Fruit fly (Drosophila melanogaster) whole organism, embryonic: ENCODE measurements around the gene kay.

ENCODE experiments used
- Atf6 ChIP-seq: fragments of 200-800 bp; sonication (Bioruptor generic); IDR thresholded peaks from 2 replicates; pipeline ENCODE4 v1.3.6; 2022; ENCODE audit warnings: missing biosample characterization, missing genetic modification characterization
- BEAF-32 ChIP-seq: fragments of 200-800 bp; sonication (Bioruptor generic); optimal IDR thresholded peaks from 3 replicates; lab custom pipeline; 2017; ENCODE audit warnings: missing biosample characterization, missing genetic modification characterization, mild to moderate bottlenecking, moderate library complexity, missing genetic modification reagents
- CG10366 ChIP-seq: fragments of 200-800 bp; sonication (Bioruptor generic); IDR thresholded peaks from 2 replicates; pipeline ENCODE4 v1.3.6; 2022; ENCODE audit warnings: missing biosample characterization, missing genetic modification characterization
- CG10462 ChIP-seq: fragments of 200-800 bp; sonication (Bioruptor generic); optimal IDR thresholded peaks from 2 replicates; lab custom pipeline; 2016; ENCODE audit warnings: missing biosample characterization, missing genetic modification characterization
- CG11560 ChIP-seq: fragments of 200-800 bp; sonication (Bioruptor generic); IDR thresholded peaks from 3 replicates; pipeline ENCODE4 v1.3.6; 2022; ENCODE audit warnings: missing biosample characterization, missing genetic modification characterization
- CG14014 ChIP-seq: fragments of 200-800 bp; sonication (Bioruptor generic); IDR thresholded peaks from 2 replicates; pipeline ENCODE4 v1.3.6; 2022; ENCODE audit warnings: missing biosample characterization, missing genetic modification characterization
- CG14667 ChIP-seq: fragments of 200-800 bp; sonication (Bioruptor generic); IDR thresholded peaks from 2 replicates; pipeline ENCODE4 v1.3.6; 2022; ENCODE audit warnings: missing biosample characterization, missing genetic modification characterization
- CG15601 ChIP-seq: fragments of 200-800 bp; sonication (Bioruptor generic); optimal IDR thresholded peaks from 3 replicates; lab custom pipeline; 2019; ENCODE audit warnings: missing biosample characterization, mild to moderate bottlenecking, missing genetic modification characterization, moderate library complexity
- CG15696 ChIP-seq: fragments of 200-800 bp; sonication (Bioruptor generic); optimal IDR thresholded peaks from 2 replicates; lab custom pipeline; 2019; ENCODE audit warnings: missing biosample characterization, mild to moderate bottlenecking, missing genetic modification characterization, moderate library complexity
- CG1647 ChIP-seq: fragments of 200-800 bp; sonication (Bioruptor generic); optimal IDR thresholded peaks from 3 replicates; lab custom pipeline; 2016; ENCODE audit warnings: missing biosample characterization, missing genetic modification characterization
- CG17361 ChIP-seq: fragments of 200-800 bp; sonication (Bioruptor generic); IDR thresholded peaks from 3 replicates; pipeline ENCODE4 v1.3.6; 2022; ENCODE audit warnings: missing biosample characterization, missing genetic modification characterization
- CG18011 ChIP-seq: fragments of 200-800 bp; sonication (Bioruptor generic); optimal IDR thresholded peaks from 2 replicates; lab custom pipeline; 2017; ENCODE audit warnings: missing biosample characterization, missing genetic modification characterization, mild to moderate bottlenecking, moderate library complexity, missing genotype
- CG18619 ChIP-seq: fragments of 200-800 bp; sonication (Bioruptor generic); optimal IDR thresholded peaks from 3 replicates; lab custom pipeline; 2017; ENCODE audit warnings: missing biosample characterization, mild to moderate bottlenecking, missing genetic modification characterization
- CG3847 ChIP-seq: fragments of 200-800 bp; sonication (Bioruptor generic); IDR thresholded peaks from 2 replicates; pipeline ENCODE4 v1.3.6; 2022; ENCODE audit warnings: missing biosample characterization, missing genetic modification characterization
- CG3995 ChIP-seq: fragments of 200-800 bp; sonication (Bioruptor generic); optimal IDR thresholded peaks from 3 replicates; lab custom pipeline; 2016; ENCODE audit warnings: missing biosample characterization, missing genetic modification characterization
- CG6854 ChIP-seq: fragments of 200-800 bp; sonication (Bioruptor generic); optimal IDR thresholded peaks from 3 replicates; lab custom pipeline; 2017; ENCODE audit warnings: missing biosample characterization, mild to moderate bottlenecking, missing genetic modification characterization
- CG7556 ChIP-seq: fragments of 200-800 bp; sonication (Bioruptor generic); optimal IDR thresholded peaks from 2 replicates; lab custom pipeline; 2017; ENCODE audit warnings: missing biosample characterization, mild to moderate bottlenecking, missing genetic modification characterization
- CG7839 ChIP-seq: fragments of 200-800 bp; sonication (Bioruptor generic); optimal IDR thresholded peaks from 3 replicates; lab custom pipeline; 2018; ENCODE audit warnings: missing biosample characterization, mild to moderate bottlenecking, missing genetic modification characterization, moderate library complexity
- CG7928 ChIP-seq: fragments of 200-800 bp; sonication (Bioruptor generic); optimal IDR thresholded peaks from 2 replicates; lab custom pipeline; 2017; ENCODE audit warnings: missing biosample characterization, mild to moderate bottlenecking, missing genetic modification characterization
- CG7963 ChIP-seq: fragments of 200-800 bp; sonication (Bioruptor generic); IDR thresholded peaks from 3 replicates; pipeline ENCODE4 v1.3.6; 2022; ENCODE audit warnings: missing biosample characterization, missing genetic modification characterization; ENCODE audit not compliant: partially characterized antibody
- CG8388 ChIP-seq: fragments of 200-800 bp; sonication (Bioruptor generic); optimal IDR thresholded peaks from 2 replicates; lab custom pipeline; 2019; ENCODE audit warnings: missing biosample characterization, mild to moderate bottlenecking, missing genetic modification characterization, moderate library complexity
- CG9876 ChIP-seq: fragments of 200-800 bp; sonication (Bioruptor generic); optimal IDR thresholded peaks from 2 replicates; lab custom pipeline; 2016; ENCODE audit warnings: missing biosample characterization, missing genetic modification characterization
- CHES-1-like ChIP-seq: fragments of 200-800 bp; sonication (Bioruptor generic); optimal IDR thresholded peaks from 2 replicates; lab custom pipeline; 2016; ENCODE audit warnings: missing biosample characterization, missing genetic modification characterization
- Dip2 ChIP-seq: fragments of 200-800 bp; sonication (Bioruptor generic); IDR thresholded peaks from 2 replicates; pipeline ENCODE4 v1.3.6; 2022; ENCODE audit warnings: missing biosample characterization, missing genetic modification characterization
- Dp ChIP-seq: fragments of 200-800 bp; sonication (Bioruptor generic); optimal IDR thresholded peaks from 2 replicates; lab custom pipeline; 2018; ENCODE audit warnings: missing biosample characterization, mild to moderate bottlenecking, missing genetic modification characterization, moderate library complexity
- GATAe ChIP-seq: fragments of 200-800 bp; sonication (Bioruptor generic); conservative IDR thresholded peaks from 2 replicates; pipeline ENCODE4 v1.3.6; 2022; ENCODE audit warnings: missing biosample characterization, missing genetic modification characterization
- Gsc ChIP-seq: fragments of 200-800 bp; sonication (Bioruptor generic); IDR thresholded peaks from 2 replicates; pipeline ENCODE4 v1.3.6; 2022; ENCODE audit warnings: missing biosample characterization, missing genetic modification characterization
- Hsf ChIP-seq: fragments of 200-800 bp; sonication (Bioruptor generic); optimal IDR thresholded peaks from 3 replicates; lab custom pipeline; 2016; ENCODE audit warnings: missing biosample characterization, missing genetic modification characterization
- Lim3 ChIP-seq: fragments of 200-800 bp; sonication (Bioruptor generic); IDR thresholded peaks from 2 replicates; pipeline ENCODE4 v1.3.6; 2022; ENCODE audit warnings: missing biosample characterization, missing genetic modification characterization
- Neu2 ChIP-seq: fragments of 200-800 bp; sonication (Bioruptor generic); optimal IDR thresholded peaks from 3 replicates; lab custom pipeline; 2016; ENCODE audit warnings: missing biosample characterization, missing genetic modification characterization, borderline replicate concordance
- NfI ChIP-seq: fragments of 200-800 bp; sonication (Bioruptor generic); optimal IDR thresholded peaks from 3 replicates; lab custom pipeline; 2018; ENCODE audit warnings: missing biosample characterization, mild to moderate bottlenecking, missing genetic modification characterization, moderate library complexity
- PHDP ChIP-seq: fragments of 200-800 bp; sonication (Bioruptor generic); optimal IDR thresholded peaks from 3 replicates; lab custom pipeline; 2018; ENCODE audit warnings: missing biosample characterization, mild to moderate bottlenecking, missing genetic modification characterization, moderate library complexity
- Ptx1 ChIP-seq: fragments of 200-800 bp; sonication (Bioruptor generic); IDR thresholded peaks from 2 replicates; pipeline ENCODE4 v1.3.6; 2022; ENCODE audit warnings: missing biosample characterization, missing genetic modification characterization
- Sin3A ChIP-seq: fragments of >200 bp; optimal IDR thresholded peaks from 2 replicates; lab custom pipeline; 2018
- Sry-δ ChIP-seq: fragments of 200-800 bp; sonication (Bioruptor generic); optimal IDR thresholded peaks from 2 replicates; lab custom pipeline; 2016; ENCODE audit warnings: missing biosample characterization, missing genetic modification characterization
- Ssrp ChIP-seq: fragments of 200-800 bp; sonication (Bioruptor generic); optimal IDR thresholded peaks from 2 replicates; lab custom pipeline; 2018; ENCODE audit warnings: missing biosample characterization, mild to moderate bottlenecking, missing genetic modification characterization, moderate library complexity
- Trl ChIP-seq, 3 experiments: fragments of >200 bp in 2 of 3; fragments of 200-800 bp in 1 of 3; sonication (Bioruptor generic) in 1 of 3; optimal IDR thresholded peaks; 2 replicates in 1 of 3; 3 replicates in 2 of 3; lab custom pipeline; 2016 to 2017; ENCODE audit warnings: missing biosample characterization in 1 of 3, missing genetic modification characterization in 1 of 3
- ato ChIP-seq: fragments of 200-800 bp; sonication (Bioruptor generic); IDR thresholded peaks from 2 replicates; pipeline ENCODE4 v1.3.6; 2022; ENCODE audit warnings: missing biosample characterization, missing genetic modification characterization; ENCODE audit not compliant: partially characterized antibody
- btn ChIP-seq: fragments of 200-800 bp; sonication (Bioruptor generic); optimal IDR thresholded peaks from 2 replicates; lab custom pipeline; 2016; ENCODE audit warnings: missing biosample characterization, missing genetic modification characterization
- chinmo ChIP-seq: fragments of 200-800 bp; sonication (Bioruptor generic); IDR thresholded peaks from 4 replicates; pipeline ENCODE4 v1.3.6; 2022; ENCODE audit warnings: missing biosample characterization, missing genetic modification characterization; ENCODE audit not compliant: partially characterized antibody
- danr ChIP-seq: fragments of 200-800 bp; sonication (Bioruptor generic); IDR thresholded peaks from 2 replicates; pipeline ENCODE4 v1.3.6; 2022; ENCODE audit warnings: missing biosample characterization, missing genetic modification characterization
- disco-r ChIP-seq: fragments of 200-800 bp; sonication (Bioruptor generic); optimal IDR thresholded peaks from 2 replicates; lab custom pipeline; 2016; ENCODE audit warnings: missing biosample characterization, missing genetic modification characterization
- esg ChIP-seq: fragments of 200-800 bp; sonication (Bioruptor generic); conservative IDR thresholded peaks from 2 replicates; pipeline ENCODE4 v1.3.6; 2022; ENCODE audit warnings: missing biosample characterization, missing genetic modification characterization
- gsb-n ChIP-seq: fragments of 200-800 bp; sonication (Bioruptor generic); optimal IDR thresholded peaks from 3 replicates; lab custom pipeline; 2018; ENCODE audit warnings: missing biosample characterization, mild to moderate bottlenecking, missing genetic modification characterization
- gt ChIP-seq: fragments of 200-800 bp; sonication (Bioruptor generic); IDR thresholded peaks from 2 replicates; pipeline ENCODE4 v1.3.6; 2022; ENCODE audit warnings: missing biosample characterization, missing genetic modification characterization
- hkb ChIP-seq, 2 experiments: fragments of 200-800 bp in 1 of 2; fragments of >200 bp in 1 of 2; sonication (Bioruptor generic) in 1 of 2; IDR thresholded peaks in 1 of 2; optimal IDR thresholded peaks in 1 of 2; 2 replicates each; pipeline versions ENCODE4 v1.3.6 to Lab custom; 2017 to 2022; ENCODE audit warnings: missing biosample characterization in 1 of 2, missing genetic modification characterization in 1 of 2
- lilli ChIP-seq: fragments of 200-800 bp; sonication (Bioruptor generic); optimal IDR thresholded peaks from 3 replicates; lab custom pipeline; 2016; ENCODE audit warnings: missing biosample characterization, missing genetic modification characterization
- nerfin-2 ChIP-seq: fragments of 200-800 bp; sonication (Bioruptor generic); IDR thresholded peaks from 2 replicates; pipeline ENCODE4 v1.3.6; 2022; ENCODE audit warnings: missing biosample characterization, missing genetic modification characterization; ENCODE audit not compliant: partially characterized antibody
- ranshi ChIP-seq: fragments of 200-800 bp; sonication (Bioruptor generic); IDR thresholded peaks from 2 replicates; pipeline ENCODE4 v1.3.6; 2022; ENCODE audit warnings: missing biosample characterization, missing genetic modification characterization
- so ChIP-seq: fragments of 200-800 bp; sonication (Bioruptor generic); IDR thresholded peaks from 3 replicates; pipeline ENCODE4 v1.3.6; 2022; ENCODE audit warnings: missing biosample characterization, missing genetic modification characterization
- tin ChIP-seq: fragments of 200-800 bp; sonication (Bioruptor generic); optimal IDR thresholded peaks from 3 replicates; lab custom pipeline; 2016; ENCODE audit warnings: missing biosample characterization, missing genetic modification characterization

The kay gene

DNA sequence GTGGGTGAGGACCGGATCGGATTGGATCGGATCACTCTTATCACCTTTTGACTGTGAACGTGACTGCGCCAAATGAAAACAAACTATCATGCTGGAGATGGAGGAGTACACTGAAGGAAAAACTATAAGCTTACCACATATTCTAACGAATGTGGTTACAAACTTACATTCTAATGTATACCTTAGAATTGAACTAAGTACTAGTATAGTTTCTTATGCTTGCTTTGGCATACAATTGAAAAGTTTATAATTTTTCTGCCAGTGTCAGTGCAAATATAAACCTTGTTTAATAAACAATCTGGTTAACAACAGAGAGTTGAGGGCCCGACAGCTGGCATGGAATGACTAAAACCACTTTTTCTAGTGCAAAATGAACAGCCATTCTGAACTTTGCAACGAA lies 48.3 kb upstream of the kay start:
- TF ChIP-seq btn (GFP tag; lab: Kevin White, UChicago) (no peak), CG6854 (GFP tag; lab: Kevin White, UChicago) (no peak), disco-r (no peak), nerfin-2 (GFP tag; lab: Robert Waterston, UW) (no peak), Sry-δ (GFP tag; lab: Kevin White, UChicago) (no peak), ato (GFP tag; lab: Robert Waterston, UW) (no peak), CG7839 (tag; lab: Kevin White, UChicago) (peak; percentile 54), CG3995 (peak; percentile 4), tin (no peak), CG10462 (GFP tag; lab: Kevin White, UChicago) (no peak), PHDP (tag; lab: Kevin White, UChicago) (peak; percentile 30), CG11560 (tag; lab: Robert Waterston, UW) (no peak), Dip2 (GFP tag; lab: Robert Waterston, UW) (no peak), CG17361 (GFP tag; lab: Robert Waterston, UW) (0 out of 3 replicates have a peak, but pooled peaks have one; percentile 16), gsb-n (tag; lab: Kevin White, UChicago) (peak; percentile 16), CG1647 (no peak), CG15696 (tag; lab: Kevin White, UChicago) (no peak), GATAe (GFP tag; lab: Robert Waterston, UW) (no peak), so (GFP tag; lab: Robert Waterston, UW) (peak; percentile 24; the same call in 1 of the 3 replicates), BEAF-32 (GFP tag; lab: Kevin White, UChicago) (no peak), CG18011 (no peak), CG7963 (GFP tag; lab: Robert Waterston, UW) (no peak), CG18619 (GFP tag; lab: Kevin White, UChicago) (no peak), Neu2 (GFP tag; lab: Kevin White, UChicago) (no peak), CG14014 (GFP tag; lab: Robert Waterston, UW) (no peak), Dp (GFP tag; lab: Kevin White, UChicago) (no peak), Atf6 (no peak), chinmo (no peak), CG7928 (GFP tag; lab: Kevin White, UChicago) (no peak), CG3847 (GFP tag; lab: Robert Waterston, UW) (no peak), ranshi (GFP tag; lab: Robert Waterston, UW) (peak; percentile 26; the same call in 1 of the 2 replicates), lilli (no peak), NfI (GFP tag; lab: Kevin White, UChicago) (no peak), Sin3A (lab: Kevin White, UChicago) (no peak), Gsc (GFP tag; lab: Robert Waterston, UW) (no peak), Ptx1 (GFP tag; lab: Robert Waterston, UW) (peak; percentile 44), CG8388 (GFP tag; lab: Kevin White, UChicago) (peak; percentile 53), Lim3 (no peak), Trl (optimal IDR thresholded peaks at IDR 0.05; lab: Kevin White, UChicago) (no peak), Trl (GFP tag; optimal IDR thresholded peaks at IDR 0.05; lab: Kevin White, UChicago) (no peak), hkb (optimal IDR thresholded peaks at IDR 0.05; lab: Kevin White, UChicago) (no peak), hkb (GFP tag; IDR thresholded peaks at IDR 0.05; lab: Robert Waterston, UW) (peak; percentile 35; the same call in 1 of the 2 replicates), Ssrp (peak; percentile 48), CG9876 (no peak), CHES-1-like (GFP tag; lab: Kevin White, UChicago) (no peak), Hsf (GFP tag; lab: Kevin White, UChicago) (peak; percentile 13), CG7556 (GFP tag; lab: Kevin White, UChicago) (no peak), CG15601 (tag; lab: Kevin White, UChicago) (peak; percentile 0), danr (GFP tag; lab: Robert Waterston, UW) (no peak), CG14667 (GFP tag; lab: Robert Waterston, UW) (0 out of 2 replicates have a peak, but pooled peaks have one; percentile 39), gt (GFP tag; lab: Robert Waterston, UW) (no peak), esg (peak; percentile 43), CG10366 (peak; percentile 33; the same call in 1 of the 2 replicates)
